Fruit fly (Drosophila melanogaster) whole organism, embryonic: Measurements from ENCODE around the gene CG16853.

Experiments
- Atf3 ChIP-seq: fragments of 200-800 bp; sonication (Bioruptor generic); optimal IDR thresholded peaks from 3 replicates; lab custom pipeline; 2016; ENCODE audit warnings: missing biosample characterization, missing genetic modification characterization
- CG10147 ChIP-seq: fragments of 200-800 bp; sonication (Bioruptor generic); optimal IDR thresholded peaks from 2 replicates; lab custom pipeline; 2019; ENCODE audit warnings: missing biosample characterization, mild to moderate bottlenecking, missing genetic modification characterization, moderate library complexity
- CG1024 ChIP-seq: fragments of 200-800 bp; sonication (Bioruptor generic); IDR thresholded peaks from 2 replicates; pipeline ENCODE4 v1.3.6; 2022; ENCODE audit warnings: missing biosample characterization, missing genetic modification characterization
- CG11504 ChIP-seq: fragments of 200-800 bp; sonication (Bioruptor generic); optimal IDR thresholded peaks from 3 replicates; lab custom pipeline; 2019; ENCODE audit warnings: missing biosample characterization, mild to moderate bottlenecking, missing genetic modification characterization, moderate library complexity
- CG11560 ChIP-seq: fragments of 200-800 bp; sonication (Bioruptor generic); IDR thresholded peaks from 3 replicates; pipeline ENCODE4 v1.3.6; 2022; ENCODE audit warnings: missing biosample characterization, missing genetic modification characterization
- CG1233 ChIP-seq: fragments of 200-800 bp; sonication (Bioruptor generic); optimal IDR thresholded peaks from 4 replicates; lab custom pipeline; 2018; ENCODE audit warnings: missing biosample characterization, mild to moderate bottlenecking, missing genetic modification characterization
- CG14860 ChIP-seq: fragments of 200-800 bp; sonication (Bioruptor generic); IDR thresholded peaks from 3 replicates; pipeline ENCODE4 v1.3.6; 2022; ENCODE audit warnings: missing biosample characterization, missing genetic modification characterization; ENCODE audit not compliant: partially characterized antibody
- CG15073 ChIP-seq: fragments of 200-800 bp; sonication (Bioruptor generic); optimal IDR thresholded peaks from 2 replicates; lab custom pipeline; 2016; ENCODE audit warnings: missing biosample characterization, missing genetic modification characterization
- CG17912 ChIP-seq: fragments of 200-800 bp; sonication (Bioruptor generic); optimal IDR thresholded peaks from 2 replicates; lab custom pipeline; 2018; ENCODE audit warnings: missing biosample characterization, mild to moderate bottlenecking, missing genetic modification characterization
- CG1832 ChIP-seq: fragments of 200-800 bp; sonication (Bioruptor generic); optimal IDR thresholded peaks from 2 replicates; lab custom pipeline; 2017; ENCODE audit warnings: missing biosample characterization, mild to moderate bottlenecking, missing genetic modification characterization, inconsistent platforms
- CG31224 ChIP-seq: fragments of 200-800 bp; sonication (Bioruptor generic); IDR thresholded peaks from 2 replicates; pipeline ENCODE4 v1.3.6; 2022; ENCODE audit warnings: missing biosample characterization, missing genetic modification characterization
- CG3163 ChIP-seq: fragments of 200-800 bp; sonication (Bioruptor generic); optimal IDR thresholded peaks from 3 replicates; lab custom pipeline; 2016; ENCODE audit warnings: missing biosample characterization, missing genetic modification characterization
- CG33557 ChIP-seq: fragments of 200-800 bp; sonication (Bioruptor generic); optimal IDR thresholded peaks from 2 replicates; lab custom pipeline; 2019; ENCODE audit warnings: missing biosample characterization, mild to moderate bottlenecking, missing genetic modification characterization, moderate library complexity
- CG3995 ChIP-seq: fragments of 200-800 bp; sonication (Bioruptor generic); optimal IDR thresholded peaks from 3 replicates; lab custom pipeline; 2016; ENCODE audit warnings: missing biosample characterization, missing genetic modification characterization
- CG42726 ChIP-seq: fragments of 200-800 bp; sonication (Bioruptor generic); IDR thresholded peaks from 2 replicates; pipeline ENCODE4 v1.3.6; 2022; ENCODE audit warnings: missing biosample characterization, missing genetic modification characterization; ENCODE audit not compliant: partially characterized antibody
- CG4854 ChIP-seq: fragments of 200-800 bp; sonication (Bioruptor generic); optimal IDR thresholded peaks from 2 replicates; lab custom pipeline; 2016; ENCODE audit warnings: missing biosample characterization, missing genetic modification characterization, inconsistent platforms
- CG5180 ChIP-seq: fragments of 200-800 bp; sonication (Bioruptor generic); optimal IDR thresholded peaks from 3 replicates; lab custom pipeline; 2017; ENCODE audit warnings: missing biosample characterization, missing genetic modification characterization, mild to moderate bottlenecking, moderate library complexity, missing genetic modification reagents
- CG6813 ChIP-seq: fragments of 200-800 bp; sonication (Bioruptor generic); optimal IDR thresholded peaks from 2 replicates; lab custom pipeline; 2017; ENCODE audit warnings: missing biosample characterization, missing genetic modification characterization, mild to moderate bottlenecking, moderate library complexity, missing genetic modification reagents
- CG6854 ChIP-seq: fragments of 200-800 bp; sonication (Bioruptor generic); optimal IDR thresholded peaks from 3 replicates; lab custom pipeline; 2017; ENCODE audit warnings: missing biosample characterization, mild to moderate bottlenecking, missing genetic modification characterization
- CG8478 ChIP-seq: fragments of >200 bp; optimal IDR thresholded peaks from 2 replicates; lab custom pipeline; 2018
- CG9437 ChIP-seq: fragments of 200-800 bp; sonication (Bioruptor generic); optimal IDR thresholded peaks from 2 replicates; lab custom pipeline; 2018; ENCODE audit warnings: missing biosample characterization, mild to moderate bottlenecking, missing genetic modification characterization
- CHES-1-like ChIP-seq: fragments of 200-800 bp; sonication (Bioruptor generic); optimal IDR thresholded peaks from 2 replicates; lab custom pipeline; 2016; ENCODE audit warnings: missing biosample characterization, missing genetic modification characterization
- Dad ChIP-seq: fragments of 200-800 bp; sonication (Bioruptor generic); optimal IDR thresholded peaks from 3 replicates; lab custom pipeline; 2016; ENCODE audit warnings: missing biosample characterization, missing genetic modification characterization
- Dip2 ChIP-seq: fragments of 200-800 bp; sonication (Bioruptor generic); IDR thresholded peaks from 2 replicates; pipeline ENCODE4 v1.3.6; 2022; ENCODE audit warnings: missing biosample characterization, missing genetic modification characterization
- Dp ChIP-seq: fragments of 200-800 bp; sonication (Bioruptor generic); optimal IDR thresholded peaks from 2 replicates; lab custom pipeline; 2018; ENCODE audit warnings: missing biosample characterization, mild to moderate bottlenecking, missing genetic modification characterization, moderate library complexity
- GATAe ChIP-seq: fragments of 200-800 bp; sonication (Bioruptor generic); conservative IDR thresholded peaks from 2 replicates; pipeline ENCODE4 v1.3.6; 2022; ENCODE audit warnings: missing biosample characterization, missing genetic modification characterization
- HLH3B ChIP-seq: fragments of 200-800 bp; sonication (Bioruptor generic); IDR thresholded peaks from 2 replicates; pipeline ENCODE4 v1.3.6; 2022; ENCODE audit warnings: missing biosample characterization, missing genetic modification characterization
- Myb ChIP-seq: fragments of 200-800 bp; sonication (Bioruptor generic); optimal IDR thresholded peaks from 2 replicates; lab custom pipeline; 2016; ENCODE audit warnings: missing biosample characterization, missing genetic modification characterization
- Sox100B ChIP-seq: fragments of 200-800 bp; sonication (Bioruptor generic); optimal IDR thresholded peaks from 3 replicates; lab custom pipeline; 2018; ENCODE audit warnings: missing biosample characterization, mild to moderate bottlenecking, missing genetic modification characterization
- Sox102F ChIP-seq: fragments of 200-800 bp; sonication (Bioruptor generic); optimal IDR thresholded peaks from 2 replicates; lab custom pipeline; 2018; ENCODE audit warnings: missing biosample characterization, mild to moderate bottlenecking, missing genetic modification characterization, moderate library complexity
- bbx ChIP-seq: fragments of 200-800 bp; sonication (Bioruptor generic); IDR thresholded peaks from 2 replicates; pipeline ENCODE4 v1.3.6; 2022; ENCODE audit warnings: missing biosample characterization, missing genetic modification characterization; ENCODE audit not compliant: partially characterized antibody
- cas ChIP-seq: fragments of 200-800 bp; sonication (Bioruptor generic); IDR thresholded peaks from 2 replicates; pipeline ENCODE4 v1.3.6; 2022; ENCODE audit warnings: missing biosample characterization, missing genetic modification characterization
- cato ChIP-seq: fragments of 200-800 bp; sonication (Bioruptor generic); optimal IDR thresholded peaks from 2 replicates; lab custom pipeline; 2016; ENCODE audit warnings: missing biosample characterization, missing genetic modification characterization, borderline replicate concordance
- dm ChIP-seq: fragments of 200-800 bp; sonication (Bioruptor generic); optimal IDR thresholded peaks from 3 replicates; lab custom pipeline; 2016; ENCODE audit warnings: missing biosample characterization, missing genetic modification characterization
- esg ChIP-seq: fragments of 200-800 bp; sonication (Bioruptor generic); conservative IDR thresholded peaks from 2 replicates; pipeline ENCODE4 v1.3.6; 2022; ENCODE audit warnings: missing biosample characterization, missing genetic modification characterization
- fd96Cb ChIP-seq: fragments of 200-800 bp; sonication (Bioruptor generic); optimal IDR thresholded peaks from 2 replicates; lab custom pipeline; 2018; ENCODE audit warnings: missing biosample characterization, mild to moderate bottlenecking, missing genetic modification characterization, moderate library complexity
- fu2 ChIP-seq: fragments of 200-800 bp; sonication (Bioruptor generic); optimal IDR thresholded peaks from 2 replicates; lab custom pipeline; 2016; ENCODE audit warnings: missing biosample characterization, missing genetic modification characterization
- insv ChIP-seq, 2 experiments: fragments of 200-800 bp; sonication (Bioruptor generic); optimal IDR thresholded peaks; 3 replicates each; lab custom pipeline; 2016 to 2018; ENCODE audit warnings: missing biosample characterization in 2 of 2, missing genetic modification characterization in 2 of 2
- ken ChIP-seq: fragments of 200-800 bp; sonication (Bioruptor generic); IDR thresholded peaks from 3 replicates; pipeline ENCODE4 v1.3.6; 2022; ENCODE audit warnings: missing biosample characterization, missing genetic modification characterization
- nau ChIP-seq: fragments of 200-800 bp; sonication (Bioruptor generic); optimal IDR thresholded peaks from 3 replicates; lab custom pipeline; 2017; ENCODE audit warnings: missing biosample characterization, mild to moderate bottlenecking, missing genetic modification characterization, missing genetic modification reagents
- org-1 ChIP-seq: fragments of 200-800 bp; sonication (Bioruptor generic); optimal IDR thresholded peaks from 2 replicates; lab custom pipeline; 2017; ENCODE audit warnings: missing biosample characterization, missing genetic modification characterization
- pfk ChIP-seq: fragments of 200-800 bp; sonication (Bioruptor generic); optimal IDR thresholded peaks from 2 replicates; lab custom pipeline; 2018; ENCODE audit warnings: missing biosample characterization, mild to moderate bottlenecking, missing genetic modification characterization, moderate library complexity
- pho ChIP-seq: fragments of 200-800 bp; sonication (Bioruptor generic); optimal IDR thresholded peaks from 2 replicates; lab custom pipeline; 2016; ENCODE audit warnings: missing biosample characterization, missing genetic modification characterization
- run ChIP-seq: fragments of 200-800 bp; sonication (Bioruptor generic); optimal IDR thresholded peaks from 3 replicates; lab custom pipeline; 2018; ENCODE audit warnings: missing biosample characterization, mild to moderate bottlenecking, missing genetic modification characterization
- stwl ChIP-seq: fragments of 200-800 bp; sonication (Bioruptor generic); optimal IDR thresholded peaks from 3 replicates; lab custom pipeline; 2018; ENCODE audit warnings: missing biosample characterization, mild to moderate bottlenecking, missing genetic modification characterization, moderate library complexity
- tll ChIP-seq, 2 experiments: fragments of 200-800 bp in 1 of 2; fragments of >200 bp in 1 of 2; sonication (Bioruptor generic) in 1 of 2; optimal IDR thresholded peaks; 2 replicates each; lab custom pipeline; 2017 to 2019; ENCODE audit warnings: missing biosample characterization in 2 of 2, missing genetic modification characterization in 2 of 2, mild to moderate bottlenecking in 1 of 2, moderate library complexity in 1 of 2
- usp ChIP-seq: fragments of >200 bp; optimal IDR thresholded peaks from 2 replicates; lab custom pipeline; 2017; ENCODE audit warnings: missing biosample characterization, missing genetic modification characterization
- zfh1 ChIP-seq: fragments of 200-800 bp; sonication (Bioruptor generic); IDR thresholded peaks from 3 replicates; pipeline ENCODE4 v1.3.6; 2022; ENCODE audit warnings: missing biosample characterization, missing genetic modification characterization
- zfh2 ChIP-seq: fragments of 200-800 bp; sonication (Bioruptor generic); optimal IDR thresholded peaks from 2 replicates; lab custom pipeline; 2016; ENCODE audit warnings: missing biosample characterization, missing genetic modification characterization

The CG16853 gene

DNA sequence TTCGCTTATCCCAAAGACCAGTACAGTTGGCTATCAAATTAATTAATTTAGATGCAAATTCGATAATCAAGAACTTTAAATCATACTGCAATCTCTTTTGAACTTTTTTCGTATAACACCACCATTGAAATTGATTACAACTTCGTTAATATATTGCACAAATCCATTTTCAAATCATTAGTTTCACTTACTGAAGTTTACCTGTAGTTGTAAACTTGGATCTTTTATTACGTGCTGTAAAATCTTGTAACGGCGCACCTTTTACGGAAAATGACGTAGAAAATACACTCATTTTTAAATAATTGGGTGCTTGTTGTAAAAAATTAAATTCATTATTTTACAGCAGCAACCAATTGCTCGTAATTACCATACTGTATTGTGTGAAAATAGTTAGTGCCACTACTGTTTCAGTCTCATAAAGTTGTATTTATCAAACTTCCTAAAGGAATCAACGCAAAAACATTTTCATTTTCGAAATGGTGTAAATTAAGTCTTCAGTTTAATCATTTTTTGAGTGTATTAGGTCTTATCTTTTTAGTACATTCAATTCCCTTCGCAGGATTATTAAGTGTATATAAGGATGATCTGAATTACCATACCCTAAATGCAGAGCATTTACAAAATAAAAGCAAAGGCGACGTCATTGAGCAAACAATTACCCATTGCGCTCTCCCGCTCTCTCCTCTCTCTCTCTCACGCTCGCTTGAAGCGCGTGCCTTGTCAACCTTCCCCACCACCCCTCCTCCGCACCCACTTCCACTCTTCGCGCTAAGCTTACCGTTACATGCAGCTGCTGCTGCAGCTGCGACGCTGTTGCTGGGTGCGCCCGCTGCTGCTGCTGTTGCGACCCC lies 29.7 kb upstream of the CG16853 start (continued):
- peak; percentile 47 for TF ChIP-seq Sox102F
- peak; percentile 55 for TF ChIP-seq HLH3B
- TF ChIP-seq bbx (GFP tag; lab: Robert Waterston, UW): no peak
- no peak for TF ChIP-seq Dp (GFP tag; lab: Kevin White, UChicago)
- no peak for TF ChIP-seq cato (GFP tag; lab: Kevin White, UChicago)
- peak; percentile 21 for TF ChIP-seq CG4854
- no peak for TF ChIP-seq stwl
- TF ChIP-seq CG1233 (GFP tag; lab: Kevin White, UChicago): no peak
- no peak for TF ChIP-seq CG6854
- TF ChIP-seq CG6813: no peak
- TF ChIP-seq pho: no peak
- no peak for TF ChIP-seq CG3995
- TF ChIP-seq CG17912 (GFP tag; lab: Kevin White, UChicago): no peak
- TF ChIP-seq run: no peak
- no peak for TF ChIP-seq insv (GFP tag; optimal IDR thresholded peaks at IDR 0.05; lab: Kevin White, UChicago)
- no peak for TF ChIP-seq CG14860
- TF ChIP-seq CG3163: no peak
- TF ChIP-seq org-1 (GFP tag; lab: Kevin White, UChicago): peak; percentile 24
- TF ChIP-seq CG1024 (GFP tag; lab: Robert Waterston, UW): no peak
- peak; percentile 45 for TF ChIP-seq CG9437 (GFP tag; lab: Kevin White, UChicago)
- TF ChIP-seq dm (GFP tag; lab: Kevin White, UChicago): no peak
- no peak for TF ChIP-seq zfh1 (GFP tag; lab: Robert Waterston, UW)
- no peak for TF ChIP-seq CG5180
- TF ChIP-seq Dad (GFP tag; lab: Kevin White, UChicago): no peak
- TF ChIP-seq ken (GFP tag; lab: Robert Waterston, UW): no peak
- peak; percentile 23; the same call in 1 of the 2 replicates for TF ChIP-seq esg
- peak; percentile 32 for TF ChIP-seq fd96Cb (tag; lab: Kevin White, UChicago)
- TF ChIP-seq tll (GFP tag; optimal IDR thresholded peaks at IDR 0.05; lab: Kevin White, UChicago): no peak
- TF ChIP-seq GATAe (GFP tag; lab: Robert Waterston, UW): no peak
- no peak for TF ChIP-seq Atf3
- TF ChIP-seq Sox100B: peak; percentile 17
- no peak for TF ChIP-seq pfk (GFP tag; lab: Kevin White, UChicago)
- no peak for TF ChIP-seq CG8478 (lab: Kevin White, UChicago)
- peak; percentile 18 for TF ChIP-seq CG1832 (GFP tag; lab: Kevin White, UChicago)
- TF ChIP-seq usp (GFP tag; lab: Kevin White, UChicago): no peak
- no peak for TF ChIP-seq fu2
- no peak for TF ChIP-seq cas (GFP tag; lab: Robert Waterston, UW)
- TF ChIP-seq zfh2 (GFP tag; lab: Kevin White, UChicago): no peak
- no peak for TF ChIP-seq CG31224 (GFP tag; lab: Robert Waterston, UW)
- TF ChIP-seq CG11504 (tag; lab: Kevin White, UChicago): peak; percentile 65
- no peak for TF ChIP-seq CHES-1-like (GFP tag; lab: Kevin White, UChicago)
- TF ChIP-seq CG33557 (GFP tag; lab: Kevin White, UChicago): no peak
- no peak for TF ChIP-seq CG15073 (GFP tag; lab: Kevin White, UChicago)
- no peak for TF ChIP-seq CG10147 (GFP tag; lab: Kevin White, UChicago)
- no peak for TF ChIP-seq CG11560 (tag; lab: Robert Waterston, UW)
- no peak for TF ChIP-seq Dip2
- TF ChIP-seq nau (GFP tag; lab: Kevin White, UChicago): no peak
- TF ChIP-seq CG42726 (GFP tag; lab: Robert Waterston, UW): 0 out of 2 replicates have a peak, but pooled peaks have one; percentile 19
- no peak for TF ChIP-seq Myb
